Worm (Caenorhabditis elegans) whole organism, mixed stage, embryonic: Measurements from ENCODE around the gene F45E1.5.

Source experiments
- M03D4.4 ChIP-seq: sonication (generic microtip); optimal IDR thresholded peaks from 2 replicates; lab custom pipeline; 2017; ENCODE audit warnings: mild to moderate bottlenecking, missing genetic modification characterization, missing compliant biosample characterization
- bed-3 ChIP-seq: fragments of 200-800 bp; sonication (Bioruptor generic); optimal IDR thresholded peaks from 3 replicates; lab custom pipeline; 2018; ENCODE audit warnings: mild to moderate bottlenecking, missing genetic modification characterization, moderate library complexity, missing compliant biosample characterization
- blmp-1 ChIP-seq: fragments of 150-350 bp; optimal IDR thresholded peaks from 2 replicates; lab custom pipeline; 2014; ENCODE audit warnings: missing biosample characterization, missing genetic modification characterization
- ceh-43 ChIP-seq: fragments of 200-800 bp; sonication (Bioruptor generic); optimal IDR thresholded peaks from 2 replicates; lab custom pipeline; 2018; ENCODE audit warnings: mild to moderate bottlenecking, missing genetic modification characterization, moderate library complexity, missing compliant biosample characterization
- ceh-83 ChIP-seq: fragments of 200-800 bp; sonication (Bioruptor generic); optimal IDR thresholded peaks from 2 replicates; lab custom pipeline; 2018; ENCODE audit warnings: mild to moderate bottlenecking, missing genetic modification characterization, missing compliant biosample characterization
- ces-1 ChIP-seq: fragments of 150-350 bp; optimal IDR thresholded peaks from 2 replicates; lab custom pipeline; 2014; ENCODE audit warnings: missing biosample characterization, missing genetic modification reagents, missing genetic modification characterization
- cnd-1 ChIP-seq: fragments of 200-800 bp; sonication (Bioruptor generic); optimal IDR thresholded peaks from 2 replicates; lab custom pipeline; 2018; ENCODE audit warnings: mild to moderate bottlenecking, missing genetic modification characterization, missing compliant biosample characterization
- elt-1 ChIP-seq: sonication (generic microtip); optimal IDR thresholded peaks from 2 replicates; lab custom pipeline; 2017; ENCODE audit warnings: missing genetic modification characterization, mild to moderate bottlenecking, missing compliant biosample characterization, antibody characterized with exemption, moderate library complexity, borderline replicate concordance; ENCODE audit not compliant: insufficient read depth
- ham-2 ChIP-seq: fragments of 200-800 bp; sonication (Bioruptor generic); optimal IDR thresholded peaks from 2 replicates; lab custom pipeline; 2018; ENCODE audit warnings: mild to moderate bottlenecking, missing genetic modification characterization, missing compliant biosample characterization
- hlh-1 ChIP-seq: fragments of 150-350 bp; optimal IDR thresholded peaks from 2 replicates; lab custom pipeline; 2014; ENCODE audit warnings: missing biosample characterization, missing genetic modification reagents, missing genetic modification characterization
- lin-13 ChIP-seq: fragments of 150-350 bp; optimal IDR thresholded peaks from 2 replicates; lab custom pipeline; 2014; ENCODE audit warnings: missing biosample characterization, missing genetic modification characterization
- lin-32 ChIP-seq: fragments of 200-800 bp; sonication (Bioruptor generic); optimal IDR thresholded peaks from 2 replicates; lab custom pipeline; 2018; ENCODE audit warnings: mild to moderate bottlenecking, missing genetic modification characterization, missing compliant biosample characterization
- lsy-2 ChIP-seq: fragments of 150-350 bp; optimal IDR thresholded peaks from 2 replicates; lab custom pipeline; 2014; ENCODE audit warnings: missing biosample characterization, missing genetic modification characterization
- mep-1 ChIP-seq: fragments of 150-350 bp; optimal IDR thresholded peaks from 2 replicates; lab custom pipeline; 2017; ENCODE audit warnings: missing biosample characterization, missing genetic modification reagents, missing genetic modification characterization, inconsistent platforms
- mls-2 ChIP-seq: sonication (generic microtip); optimal IDR thresholded peaks from 2 replicates; lab custom pipeline; 2016; ENCODE audit warnings: mild to moderate bottlenecking, missing genetic modification characterization, moderate library complexity, missing compliant biosample characterization
- nhr-12 ChIP-seq: fragments of 150-350 bp; optimal IDR thresholded peaks from 2 replicates; lab custom pipeline; 2014; ENCODE audit warnings: missing biosample characterization, missing genetic modification characterization
- nhr-2 ChIP-seq: fragments of 150-350 bp; optimal IDR thresholded peaks from 2 replicates; lab custom pipeline; 2014; ENCODE audit warnings: missing biosample characterization, missing genetic modification characterization
- nhr-237 ChIP-seq: fragments of 150-350 bp; optimal IDR thresholded peaks from 2 replicates; lab custom pipeline; 2014; ENCODE audit warnings: missing biosample characterization, missing genetic modification characterization
- nhr-28 ChIP-seq: fragments of 150-350 bp; optimal IDR thresholded peaks from 2 replicates; lab custom pipeline; 2014; ENCODE audit warnings: missing biosample characterization, missing genetic modification characterization
- nhr-76 ChIP-seq: sonication (generic microtip); optimal IDR thresholded peaks from 2 replicates; lab custom pipeline; 2017; ENCODE audit warnings: missing biosample characterization, missing genetic modification characterization
- pha-4 ChIP-seq: fragments of 150-350 bp; optimal IDR thresholded peaks from 2 replicates; lab custom pipeline; 2018; ENCODE audit warnings: missing biosample characterization, missing genetic modification reagents, missing genetic modification characterization
- sem-2 ChIP-seq: fragments of 200-800 bp; sonication (Bioruptor generic); optimal IDR thresholded peaks from 2 replicates; lab custom pipeline; 2018; ENCODE audit warnings: mild to moderate bottlenecking, missing genetic modification characterization, missing compliant biosample characterization
- snpc-4 ChIP-seq: fragments of 150-350 bp; optimal IDR thresholded peaks from 2 replicates; lab custom pipeline; 2014; ENCODE audit warnings: missing biosample characterization, missing genetic modification characterization
- sptf-1 ChIP-seq: sonication (generic microtip); optimal IDR thresholded peaks from 2 replicates; lab custom pipeline; 2017; ENCODE audit warnings: mild to moderate bottlenecking, missing genetic modification characterization, moderate library complexity, missing compliant biosample characterization
- tbx-8 ChIP-seq: fragments of 200-800 bp; sonication (Bioruptor generic); optimal IDR thresholded peaks from 2 replicates; lab custom pipeline; 2018; ENCODE audit warnings: mild to moderate bottlenecking, missing genetic modification characterization, moderate library complexity, missing compliant biosample characterization
- unc-120 ChIP-seq: sonication (generic microtip); optimal IDR thresholded peaks from 2 replicates; lab custom pipeline; 2017; ENCODE audit warnings: missing genetic modification characterization, missing compliant biosample characterization; ENCODE audit not compliant: poor library complexity, severe bottlenecking
- unc-39 ChIP-seq: fragments of 150-350 bp; optimal IDR thresholded peaks from 2 replicates; lab custom pipeline; 2014; ENCODE audit warnings: missing biosample characterization, missing genetic modification characterization
- unc-62 ChIP-seq: fragments of 150-350 bp; optimal IDR thresholded peaks from 2 replicates; lab custom pipeline; 2014; ENCODE audit warnings: missing biosample characterization, missing genetic modification reagents, missing genetic modification characterization
- zip-8 ChIP-seq: fragments of 150-350 bp; optimal IDR thresholded peaks from 2 replicates; lab custom pipeline; 2014; ENCODE audit warnings: missing biosample characterization, missing genetic modification characterization
- ztf-11 ChIP-seq: fragments of 150-350 bp; optimal IDR thresholded peaks from 2 replicates; lab custom pipeline; 2014; ENCODE audit warnings: missing biosample characterization, missing genetic modification characterization

F45E1.5 gene

ce11 chrX:7953695-7954094, 22.8 kb upstream of the F45E1.5 start:
- TF ChIP-seq pha-4 (tag; lab: Kevin White, UChicago) (peak; percentile 34), nhr-12 (tag; lab: Kevin White, UChicago) (no peak), blmp-1 (no peak)
- TF ChIP-seq, all 35 proteins: peak for 1

- peak; percentile 11 for TF ChIP-seq unc-120
- TF ChIP-seq nhr-76, result no peak
- no peak for TF ChIP-seq mls-2 (tag; lab: Kevin White, UChicago)
- no peak for TF ChIP-seq ceh-83 (GFP tag; lab: Kevin White, UChicago)
- TF ChIP-seq hlh-1 (tag; lab: Kevin White, UChicago), result peak; percentile 84
- TF ChIP-seq tbx-8 (GFP tag; lab: Kevin White, UChicago), result no peak
Observed at ce11 chrX:7954328-7954727, 22.2 kb upstream of the F45E1.5 start, which contains the start of gene dct-1. Gene dct-1 (plus strand): TSS chrX:7954354.

ce11 chrX:7956449-7956848, 20.1 kb upstream of the F45E1.5 start:
- no peak for TF ChIP-seq pha-4 (tag; lab: Kevin White, UChicago)
- TF ChIP-seq sem-2, result no peak
- TF ChIP-seq snpc-4 (tag; lab: Kevin White, UChicago), result no peak
- TF ChIP-seq tbx-8 (GFP tag; lab: Kevin White, UChicago), result no peak
- no peak for TF ChIP-seq lin-32
- no peak for TF ChIP-seq unc-120
- no peak for TF ChIP-seq ceh-43 (GFP tag; lab: Kevin White, UChicago)
- TF ChIP-seq mls-2 (tag; lab: Kevin White, UChicago), result no peak
- TF ChIP-seq ham-2 (GFP tag; lab: Kevin White, UChicago), result no peak
- TF ChIP-seq lin-13 (tag; lab: Kevin White, UChicago), result no peak
- TF ChIP-seq mep-1 (tag; lab: Kevin White, UChicago), result no peak
- TF ChIP-seq nhr-237 (tag; lab: Kevin White, UChicago), result no peak
- TF ChIP-seq ztf-11 (tag; lab: Kevin White, UChicago), result no peak
- no peak for TF ChIP-seq nhr-76
- TF ChIP-seq M03D4.4, result no peak
- TF ChIP-seq ceh-83 (GFP tag; lab: Kevin White, UChicago), result no peak
- no peak for TF ChIP-seq elt-1 (tag; lab: Kevin White, UChicago)
- no peak for TF ChIP-seq sptf-1 (tag; lab: Kevin White, UChicago)
- no peak for TF ChIP-seq nhr-2
- TF ChIP-seq bed-3, result no peak

DNA sequence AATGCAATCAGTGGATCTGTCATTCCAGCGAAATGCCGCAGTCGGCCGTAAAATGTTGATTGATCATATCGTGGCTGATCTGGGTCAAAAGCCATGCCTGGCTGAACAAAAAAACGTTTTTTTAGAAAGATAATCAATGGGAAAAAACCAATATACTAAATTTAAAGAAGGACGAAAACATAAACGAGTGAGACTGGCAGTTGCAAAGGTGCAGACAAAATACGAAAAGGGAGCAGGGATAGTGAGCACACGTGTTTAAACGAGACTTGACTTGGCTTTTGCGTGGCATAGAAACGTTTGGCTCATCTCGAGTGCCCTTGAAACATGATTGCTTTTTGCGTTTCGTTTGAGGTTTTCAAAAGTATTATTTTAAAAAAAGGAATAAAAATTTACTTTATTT, 18.3 kb upstream of the F45E1.5 start, which contains the start of gene sfxn-2:
TSS of gene sfxn-2 (minus strand) at position 101 of the 400 bp plus-strand sequence.
- TF ChIP-seq hlh-1 (tag; lab: Kevin White, UChicago) (no peak), pha-4 (tag; lab: Kevin White, UChicago) (no peak), ceh-83 (GFP tag; lab: Kevin White, UChicago) (no peak), unc-39 (tag; lab: Kevin White, UChicago) (no peak), bed-3 (no peak), elt-1 (tag; lab: Kevin White, UChicago) (no peak), lin-32 (no peak), lin-13 (tag; lab: Kevin White, UChicago) (no peak), ham-2 (GFP tag; lab: Kevin White, UChicago) (no peak), nhr-237 (tag; lab: Kevin White, UChicago) (no peak), ces-1 (no peak), nhr-28 (tag; lab: Kevin White, UChicago) (no peak), zip-8 (tag; lab: Kevin White, UChicago) (no peak), snpc-4 (tag; lab: Kevin White, UChicago) (no peak), unc-120 (no peak), tbx-8 (GFP tag; lab: Kevin White, UChicago) (no peak), mls-2 (tag; lab: Kevin White, UChicago) (no peak), unc-62 (no peak)

DNA sequence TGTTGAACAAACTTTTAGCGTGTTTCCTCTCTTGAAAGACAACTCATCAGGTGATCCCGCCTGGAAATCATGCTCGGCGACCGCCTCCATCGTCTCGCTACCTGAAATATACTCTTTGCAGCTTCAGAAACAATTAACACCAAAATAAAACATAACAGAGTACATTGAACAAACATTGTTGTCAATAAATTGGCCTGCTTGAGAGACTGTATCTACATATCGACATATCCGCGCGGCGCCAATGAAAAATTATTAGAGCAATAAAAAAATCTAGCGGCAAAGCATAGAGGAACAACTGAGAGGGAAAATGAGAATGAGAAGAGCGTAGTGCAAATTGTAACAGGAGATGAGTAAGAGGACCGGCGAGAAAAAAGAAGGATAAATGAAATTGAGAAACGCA, 14.9 kb upstream of the F45E1.5 start, which contains the start of gene sem-5:
TSS of gene sem-5 (minus strand) at position 101 of the 400 bp plus-strand sequence.
- TF ChIP-seq elt-1 (tag; lab: Kevin White, UChicago) (no peak), M03D4.4 (peak; percentile 50), ceh-83 (GFP tag; lab: Kevin White, UChicago) (peak; percentile 39)

- TF ChIP-seq elt-1 (tag; lab: Kevin White, UChicago) (no peak), unc-39 (tag; lab: Kevin White, UChicago) (no peak), lsy-2 (no peak), bed-3 (no peak), pha-4 (tag; lab: Kevin White, UChicago) (no peak), sptf-1 (tag; lab: Kevin White, UChicago) (no peak), cnd-1 (tag; lab: Kevin White, UChicago) (peak; percentile 5), nhr-2 (no peak), unc-120 (peak; percentile 26), unc-62 (no peak), sem-2 (no peak), mep-1 (tag; lab: Kevin White, UChicago) (peak; percentile 17)
Observed at ce11 chrX:7962056-7962485, 14.4 kb upstream of the F45E1.5 start.
